Fruit fly (Drosophila melanogaster): ENCODE results near the gene CG6026.
A peak's percentile ranks its signal among the peaks of the same experiment; 100 is the strongest.

Gene CG6026

DNA sequence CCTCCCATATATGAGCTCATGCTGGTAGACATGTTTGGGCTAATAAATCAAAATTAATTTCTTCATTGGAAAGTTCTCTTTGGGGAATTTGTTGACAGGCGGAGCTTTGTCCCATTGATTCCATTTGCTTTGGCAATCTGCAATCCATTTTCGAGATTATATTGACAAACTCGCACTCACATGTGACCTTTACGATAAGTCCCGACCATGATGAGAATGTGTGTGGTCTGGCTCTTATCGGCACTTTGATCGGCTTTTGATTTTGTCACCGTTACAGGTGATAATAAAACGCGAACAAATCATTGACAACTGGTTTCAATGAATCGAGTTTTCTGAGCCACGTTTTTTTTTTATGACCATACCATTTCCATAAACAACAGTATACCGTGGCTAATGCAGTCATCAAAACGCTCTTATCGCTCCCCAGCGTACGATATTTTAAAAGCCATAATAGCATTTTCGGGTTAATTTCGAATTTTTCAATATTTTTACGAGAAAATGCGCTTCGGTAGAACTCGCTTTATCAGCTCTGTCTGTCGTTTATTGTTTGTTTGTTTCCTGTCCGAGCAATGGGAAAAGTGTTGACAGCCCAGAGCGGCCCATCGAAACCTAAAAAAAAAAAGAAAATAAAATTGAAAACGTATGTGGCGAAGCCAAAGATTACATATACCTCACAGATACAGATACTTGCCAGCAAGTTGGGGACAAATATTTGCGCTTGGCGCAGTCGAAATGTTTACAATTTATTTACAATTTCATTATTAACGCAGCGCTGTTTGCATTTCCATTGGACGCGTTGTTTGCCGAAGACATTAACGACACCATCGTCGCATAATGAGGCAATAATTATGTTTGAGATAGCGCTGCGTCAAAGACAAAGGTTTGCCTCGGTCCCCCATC is 35.7 kb upstream of the CG6026 start (continued):
- no peak for TF ChIP-seq klu (GFP tag; IDR thresholded peaks at IDR 0.05)
- no peak for TF ChIP-seq CG9932 (GFP tag; IDR thresholded peaks at IDR 0.05)
- peak; percentile 76; the same call in 1 of the 2 replicates for TF ChIP-seq sens-2 (GFP tag; IDR thresholded peaks at IDR 0.05)
- TF ChIP-seq slp2 (GFP tag; optimal IDR thresholded peaks at IDR 0.05): peak; percentile 17
- TF ChIP-seq CG6272 (GFP tag; IDR thresholded peaks at IDR 0.05): no peak
- no peak for TF ChIP-seq knrl (GFP tag; IDR thresholded peaks at IDR 0.05; ENCODE audit: partially characterized antibody)
- peak; percentile 58 for TF ChIP-seq CG31365 (tag; optimal IDR thresholded peaks at IDR 0.05)
- no peak for TF ChIP-seq CG7963 (GFP tag; IDR thresholded peaks at IDR 0.05; ENCODE audit: partially characterized antibody)
- TF ChIP-seq Neu2 (GFP tag; optimal IDR thresholded peaks at IDR 0.05; ENCODE audit: borderline replicate concordance): no peak
- TF ChIP-seq cwo (GFP tag; optimal IDR thresholded peaks at IDR 0.05): peak; percentile 25
- TF ChIP-seq ftz-f1 (GFP tag; optimal IDR thresholded peaks at IDR 0.05): no peak
- peak; percentile 94 for TF ChIP-seq CG4707 (GFP tag; optimal IDR thresholded peaks at IDR 0.05)
- no peak for TF ChIP-seq CG16815 (GFP tag; optimal IDR thresholded peaks at IDR 0.05)
- peak; percentile 70 for TF ChIP-seq CG2678 (tag; optimal IDR thresholded peaks at IDR 0.05)
- TF ChIP-seq Oaz (GFP tag; IDR thresholded peaks at IDR 0.05): no peak
- no peak for TF ChIP-seq CG34224 (GFP tag; IDR thresholded peaks at IDR 0.05; ENCODE audit: partially characterized antibody)
- peak; percentile 79; the same call in 1 of the 2 replicates for TF ChIP-seq stc (GFP tag; IDR thresholded peaks at IDR 0.05)
- TF ChIP-seq CG4617 (GFP tag; optimal IDR thresholded peaks at IDR 0.05; ENCODE audit: borderline replicate concordance): peak; percentile 33
- no peak for TF ChIP-seq CG32772 (GFP tag; IDR thresholded peaks at IDR 0.05)
- TF ChIP-seq CG18764 (GFP tag; optimal IDR thresholded peaks at IDR 0.05): peak; percentile 25
- TF ChIP-seq CG8089 (GFP tag; optimal IDR thresholded peaks at IDR 0.05): peak; percentile 85
- TF ChIP-seq odd (GFP tag; optimal IDR thresholded peaks at IDR 0.05): peak; percentile 95
- no peak for TF ChIP-seq zfh2 (GFP tag; optimal IDR thresholded peaks at IDR 0.05)
- no peak for TF ChIP-seq btn (GFP tag; optimal IDR thresholded peaks at IDR 0.05)
- peak; percentile 31 for TF ChIP-seq CG13296 (GFP tag; optimal IDR thresholded peaks at IDR 0.05)
- peak; percentile 64; the same call in 1 of the 3 replicates for TF ChIP-seq gce (GFP tag; IDR thresholded peaks at IDR 0.05)
- peak; percentile 90 for TF ChIP-seq sqz (GFP tag; optimal IDR thresholded peaks at IDR 0.05)
- no peak for TF ChIP-seq CG7928 (GFP tag; optimal IDR thresholded peaks at IDR 0.05)
- peak; percentile 79 for TF ChIP-seq CG6813 (GFP tag; optimal IDR thresholded peaks at IDR 0.05)
- peak; percentile 56; the same call in 1 of the 4 replicates for TF ChIP-seq chinmo (GFP tag; IDR thresholded peaks at IDR 0.05; ENCODE audit: partially characterized antibody)
- peak; percentile 96 for TF ChIP-seq CG3407 (GFP tag; optimal IDR thresholded peaks at IDR 0.05)
- TF ChIP-seq scrt (GFP tag; optimal IDR thresholded peaks at IDR 0.05): peak; percentile 2
- no peak for TF ChIP-seq CG12155 (GFP tag; optimal IDR thresholded peaks at IDR 0.05)
- peak; percentile 76 for TF ChIP-seq Mes4 (GFP tag; optimal IDR thresholded peaks at IDR 0.05)
- no peak for TF ChIP-seq CG6791 (GFP tag; IDR thresholded peaks at IDR 0.05; ENCODE audit: partially characterized antibody)
- peak; percentile 84 for TF ChIP-seq CG1603 (tag; optimal IDR thresholded peaks at IDR 0.05)
- no peak; the same call in 1 of the 2 replicates for TF ChIP-seq ranshi (GFP tag; IDR thresholded peaks at IDR 0.05)
- no peak for TF ChIP-seq Jarid2 (GFP tag; optimal IDR thresholded peaks at IDR 0.05)
- no peak for TF ChIP-seq dati (GFP tag; IDR thresholded peaks at IDR 0.05)
- peak; percentile 71 to 78 for TF ChIP-seq chif (GFP tag; optimal IDR thresholded peaks at IDR 0.05)
- TF ChIP-seq dan (GFP tag; IDR thresholded peaks at IDR 0.05): no peak
- TF ChIP-seq sr (GFP tag; IDR thresholded peaks at IDR 0.05): peak; percentile 37; the same call in 1 of the 3 replicates
- no peak for TF ChIP-seq slou (GFP tag; optimal IDR thresholded peaks at IDR 0.05)
- no peak for TF ChIP-seq bigmax (GFP tag; optimal IDR thresholded peaks at IDR 0.05)
- TF ChIP-seq gsb (GFP tag; IDR thresholded peaks at IDR 0.05): no peak
- peak; percentile 30 for TF ChIP-seq Fer1 (GFP tag; optimal IDR thresholded peaks at IDR 0.05)
- no peak for TF ChIP-seq inv (GFP tag; IDR thresholded peaks at IDR 0.05; ENCODE audit: partially characterized antibody)
- peak; percentile 42 for TF ChIP-seq shn (GFP tag; optimal IDR thresholded peaks at IDR 0.05)
